Worm (Caenorhabditis elegans) whole organism, L4/young adult: ENCODE data around the gene ins-5.

Experiments used
- W03F9.2 ChIP-seq: fragments of 150-350 bp; optimal IDR thresholded peaks from 2 replicates; lab custom pipeline; 2014; ENCODE audit warnings: missing biosample characterization, missing genetic modification characterization
- dao-5 ChIP-seq: sonication (generic microtip); optimal IDR thresholded peaks from 2 replicates; lab custom pipeline; 2016; ENCODE audit warnings: missing genotype, missing genetic modification characterization, moderate library complexity, missing compliant biosample characterization
- him-1 ChIP-seq: sonication (generic microtip); optimal IDR thresholded peaks from 2 replicates; lab custom pipeline; 2016; ENCODE audit warnings: missing genotype, missing genetic modification reagents, missing genetic modification characterization, missing compliant biosample characterization

DNA sequence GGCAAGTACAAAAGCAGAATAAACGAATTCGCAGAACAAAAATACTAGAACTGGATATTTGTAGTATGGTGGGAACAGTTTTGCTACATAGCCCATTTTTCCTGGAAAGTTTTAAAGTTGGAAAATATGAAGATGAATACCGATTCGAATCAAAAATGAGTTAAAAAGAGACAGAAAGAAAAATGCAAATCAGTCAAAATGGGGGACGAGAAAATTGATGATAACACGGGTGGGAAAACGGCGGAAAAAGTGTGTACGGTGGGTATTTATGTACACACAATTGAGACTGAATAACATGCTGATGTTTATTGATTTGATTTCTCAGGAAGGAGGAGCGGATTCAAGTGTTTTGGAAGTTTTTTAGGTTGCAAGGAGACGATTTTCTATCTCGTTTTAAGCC lies 27.5 kb downstream of the ins-5 start, which contains the start of gene R12C12.9:
- TF ChIP-seq him-1 (tag; lab: Kevin White, UChicago) (no peak), W03F9.2 (tag; lab: Kevin White, UChicago) (no peak), dao-5 (tag; lab: Kevin White, UChicago) (no peak)
